Fruit fly (Drosophila melanogaster) whole organism, embryonic: ENCODE results near the gene Rift.

Source experiments
- Asciz ChIP-seq: fragments of 200-800 bp; sonication (Bioruptor generic); optimal IDR thresholded peaks from 2 replicates; lab custom pipeline; 2017; ENCODE audit warnings: missing biosample characterization, mild to moderate bottlenecking, missing genetic modification characterization, missing genetic modification reagents
- B-H1 ChIP-seq: fragments of 200-800 bp; sonication (Bioruptor generic); IDR thresholded peaks from 3 replicates; pipeline ENCODE4 v1.3.6; 2022; ENCODE audit warnings: missing biosample characterization, missing genetic modification characterization
- Bgb ChIP-seq: fragments of 200-800 bp; sonication (Bioruptor generic); IDR thresholded peaks from 2 replicates; pipeline ENCODE4 v1.3.6; 2022; ENCODE audit warnings: missing biosample characterization, missing genetic modification characterization; ENCODE audit not compliant: partially characterized antibody
- CG10959 ChIP-seq: fragments of 200-800 bp; sonication (Bioruptor generic); IDR thresholded peaks from 2 replicates; pipeline ENCODE4 v1.3.6; 2022; ENCODE audit warnings: missing biosample characterization, missing genetic modification characterization
- CG11504 ChIP-seq: fragments of 200-800 bp; sonication (Bioruptor generic); optimal IDR thresholded peaks from 3 replicates; lab custom pipeline; 2019; ENCODE audit warnings: missing biosample characterization, mild to moderate bottlenecking, missing genetic modification characterization, moderate library complexity
- CG12155 ChIP-seq: fragments of 200-800 bp; sonication (Bioruptor generic); optimal IDR thresholded peaks from 3 replicates; lab custom pipeline; 2016; ENCODE audit warnings: missing biosample characterization, missing genetic modification characterization
- CG12299 ChIP-seq: fragments of 200-800 bp; sonication (Bioruptor generic); optimal IDR thresholded peaks from 2 replicates; lab custom pipeline; 2018; ENCODE audit warnings: missing biosample characterization, mild to moderate bottlenecking, missing genetic modification characterization
- CG12744 ChIP-seq: fragments of 200-800 bp; sonication (Bioruptor generic); optimal IDR thresholded peaks from 2 replicates; lab custom pipeline; 2016; ENCODE audit warnings: missing biosample characterization, missing genetic modification characterization
- CG14050 ChIP-seq: fragments of 200-800 bp; sonication (Bioruptor generic); IDR thresholded peaks from 3 replicates; pipeline ENCODE4 v1.3.6; 2022; ENCODE audit warnings: missing biosample characterization, missing genetic modification characterization
- CG15514 ChIP-seq: fragments of 200-800 bp; sonication (Bioruptor generic); optimal IDR thresholded peaks from 3 replicates; lab custom pipeline; 2017; ENCODE audit warnings: missing biosample characterization, missing genetic modification characterization, mild to moderate bottlenecking, moderate library complexity, missing genetic modification reagents
- CG1603 ChIP-seq: fragments of 200-800 bp; sonication (Bioruptor generic); optimal IDR thresholded peaks from 2 replicates; lab custom pipeline; 2019; ENCODE audit warnings: missing biosample characterization, mild to moderate bottlenecking, missing genetic modification characterization, moderate library complexity
- CG1647 ChIP-seq: fragments of 200-800 bp; sonication (Bioruptor generic); optimal IDR thresholded peaks from 3 replicates; lab custom pipeline; 2016; ENCODE audit warnings: missing biosample characterization, missing genetic modification characterization
- CG16863 ChIP-seq: fragments of 200-800 bp; sonication (Bioruptor generic); optimal IDR thresholded peaks from 3 replicates; lab custom pipeline; 2016; ENCODE audit warnings: missing biosample characterization, missing genetic modification characterization
- CG17829 ChIP-seq: fragments of 200-800 bp; optimal IDR thresholded peaks from 2 replicates; lab custom pipeline; 2019; ENCODE audit warnings: missing biosample characterization, mild to moderate bottlenecking, missing genetic modification characterization, moderate library complexity
- CG30431 ChIP-seq: fragments of 200-800 bp; sonication (Bioruptor generic); optimal IDR thresholded peaks from 2 replicates; lab custom pipeline; 2017; ENCODE audit warnings: missing biosample characterization, missing genetic modification characterization
- CG33213 ChIP-seq: fragments of 200-800 bp; sonication (Bioruptor generic); optimal IDR thresholded peaks from 3 replicates; lab custom pipeline; 2016; ENCODE audit warnings: missing biosample characterization, missing genetic modification characterization
- CG33557 ChIP-seq: fragments of 200-800 bp; sonication (Bioruptor generic); optimal IDR thresholded peaks from 2 replicates; lab custom pipeline; 2019; ENCODE audit warnings: missing biosample characterization, mild to moderate bottlenecking, missing genetic modification characterization, moderate library complexity
- CG4282 ChIP-seq: fragments of 200-800 bp; sonication (Bioruptor generic); optimal IDR thresholded peaks from 2 replicates; lab custom pipeline; 2016; ENCODE audit warnings: missing biosample characterization, missing genetic modification characterization
- CG6175 ChIP-seq: fragments of 200-800 bp; sonication (Bioruptor generic); IDR thresholded peaks from 3 replicates; pipeline ENCODE4 v1.3.6; 2022; ENCODE audit warnings: missing biosample characterization, missing genetic modification characterization
- CG6654 ChIP-seq: fragments of 200-800 bp; sonication (Bioruptor generic); optimal IDR thresholded peaks from 2 replicates; lab custom pipeline; 2017; ENCODE audit warnings: missing biosample characterization, mild to moderate bottlenecking, missing genetic modification characterization
- CG6813 ChIP-seq: fragments of 200-800 bp; sonication (Bioruptor generic); optimal IDR thresholded peaks from 2 replicates; lab custom pipeline; 2017; ENCODE audit warnings: missing biosample characterization, missing genetic modification characterization, mild to moderate bottlenecking, moderate library complexity, missing genetic modification reagents
- CG7556 ChIP-seq: fragments of 200-800 bp; sonication (Bioruptor generic); optimal IDR thresholded peaks from 2 replicates; lab custom pipeline; 2017; ENCODE audit warnings: missing biosample characterization, mild to moderate bottlenecking, missing genetic modification characterization
- CG8924 ChIP-seq: fragments of 200-800 bp; optimal IDR thresholded peaks from 3 replicates; lab custom pipeline; 2019; ENCODE audit warnings: missing biosample characterization, mild to moderate bottlenecking, missing genetic modification characterization, moderate library complexity
- CoRest ChIP-seq: fragments of 200-800 bp; sonication (Bioruptor generic); optimal IDR thresholded peaks from 3 replicates; lab custom pipeline; 2018; ENCODE audit warnings: missing biosample characterization, mild to moderate bottlenecking, missing genetic modification characterization, moderate library complexity
- Dll ChIP-seq: fragments of 200-800 bp; sonication (Bioruptor generic); IDR thresholded peaks from 4 replicates; pipeline ENCODE4 v1.3.6; 2022; ENCODE audit warnings: missing biosample characterization, missing genetic modification characterization; ENCODE audit not compliant: partially characterized antibody
- Doc3 ChIP-seq: fragments of 200-800 bp; sonication (Bioruptor generic); IDR thresholded peaks from 3 replicates; pipeline ENCODE4 v1.3.6; 2022; ENCODE audit warnings: missing biosample characterization, missing genetic modification characterization; ENCODE audit not compliant: partially characterized antibody
- Dref ChIP-seq: fragments of 200-800 bp; sonication (Bioruptor generic); IDR thresholded peaks from 2 replicates; pipeline ENCODE4 v1.3.6; 2022; ENCODE audit warnings: missing biosample characterization, missing genetic modification characterization
- HmgZ ChIP-seq: fragments of 200-800 bp; sonication (Bioruptor generic); optimal IDR thresholded peaks from 2 replicates; lab custom pipeline; 2018; ENCODE audit warnings: missing biosample characterization, mild to moderate bottlenecking, missing genetic modification characterization
- Hr51 ChIP-seq, 2 experiments: fragments of 200-800 bp; sonication (Bioruptor generic); optimal IDR thresholded peaks; 2 replicates in 1 of 2; 3 replicates in 1 of 2; lab custom pipeline; 2016 to 2018; ENCODE audit warnings: missing biosample characterization in 2 of 2, missing genetic modification characterization in 2 of 2, mild to moderate bottlenecking in 1 of 2, moderate library complexity in 1 of 2
- Hsf ChIP-seq: fragments of 200-800 bp; sonication (Bioruptor generic); optimal IDR thresholded peaks from 3 replicates; lab custom pipeline; 2016; ENCODE audit warnings: missing biosample characterization, missing genetic modification characterization
- Kr ChIP-seq: fragments of 200-800 bp; sonication (Bioruptor generic); optimal IDR thresholded peaks from 2 replicates; lab custom pipeline; 2017; ENCODE audit warnings: missing biosample characterization, mild to moderate bottlenecking, missing genetic modification characterization
- MBD-R2 ChIP-seq: fragments of 200-800 bp; sonication (Bioruptor generic); IDR thresholded peaks from 2 replicates; pipeline ENCODE4 v1.3.6; 2022; ENCODE audit warnings: missing biosample characterization, missing genetic modification characterization
- Med ChIP-seq: fragments of 200-800 bp; sonication (Bioruptor generic); peaks from one replicate; lab custom pipeline; 2016; ENCODE audit warnings: missing biosample characterization, missing genetic modification characterization, mild to moderate bottlenecking, inconsistent platforms, moderate library complexity
- Pdp1 ChIP-seq, 2 experiments: fragments of 200-800 bp; sonication (Bioruptor generic); optimal IDR thresholded peaks; 3 replicates each; lab custom pipeline; 2016; ENCODE audit warnings: missing biosample characterization in 2 of 2, missing genetic modification characterization in 2 of 2, mild to moderate bottlenecking in 1 of 2, moderate library complexity in 1 of 2
- Sin3A ChIP-seq: fragments of >200 bp; optimal IDR thresholded peaks from 2 replicates; lab custom pipeline; 2018
- YL-1 ChIP-seq: fragments of 200-800 bp; sonication (Bioruptor generic); optimal IDR thresholded peaks from 3 replicates; lab custom pipeline; 2017; ENCODE audit warnings: missing biosample characterization, mild to moderate bottlenecking, missing genetic modification characterization
- chif ChIP-seq, 2 experiments: fragments of 200-800 bp; sonication (Bioruptor generic); optimal IDR thresholded peaks; 3 replicates each; lab custom pipeline; 2016; ENCODE audit warnings: missing biosample characterization in 2 of 2, missing genetic modification characterization in 2 of 2
- chinmo ChIP-seq: fragments of 200-800 bp; sonication (Bioruptor generic); IDR thresholded peaks from 4 replicates; pipeline ENCODE4 v1.3.6; 2022; ENCODE audit warnings: missing biosample characterization, missing genetic modification characterization; ENCODE audit not compliant: partially characterized antibody
- ftz-f1 ChIP-seq: fragments of 200-800 bp; sonication (Bioruptor generic); optimal IDR thresholded peaks from 2 replicates; lab custom pipeline; 2016; ENCODE audit warnings: missing biosample characterization, missing genetic modification characterization
- gt ChIP-seq: fragments of 200-800 bp; sonication (Bioruptor generic); IDR thresholded peaks from 2 replicates; pipeline ENCODE4 v1.3.6; 2022; ENCODE audit warnings: missing biosample characterization, missing genetic modification characterization
- ind ChIP-seq: fragments of 200-800 bp; sonication (Bioruptor generic); optimal IDR thresholded peaks from 3 replicates; lab custom pipeline; 2016; ENCODE audit warnings: missing biosample characterization, missing genetic modification characterization
- lbe ChIP-seq: fragments of 200-800 bp; sonication (Bioruptor generic); optimal IDR thresholded peaks from 2 replicates; lab custom pipeline; 2016; ENCODE audit warnings: missing biosample characterization, mild to moderate bottlenecking, missing genetic modification characterization
- nerfin-1 ChIP-seq: fragments of 200-800 bp; sonication (Bioruptor generic); optimal IDR thresholded peaks from 3 replicates; lab custom pipeline; 2019; ENCODE audit warnings: missing biosample characterization, mild to moderate bottlenecking, missing genetic modification characterization, moderate library complexity
- pho ChIP-seq: fragments of 200-800 bp; sonication (Bioruptor generic); optimal IDR thresholded peaks from 2 replicates; lab custom pipeline; 2016; ENCODE audit warnings: missing biosample characterization, missing genetic modification characterization
- pzg ChIP-seq: fragments of 200-800 bp; sonication (Bioruptor generic); optimal IDR thresholded peaks from 3 replicates; lab custom pipeline; 2018; ENCODE audit warnings: missing biosample characterization, mild to moderate bottlenecking, missing genetic modification characterization, moderate library complexity
- sens ChIP-seq: fragments of 200-800 bp; sonication (Bioruptor generic); peaks from one replicate; lab custom pipeline; 2016; ENCODE audit warnings: missing biosample characterization, missing genetic modification characterization
- seq ChIP-seq: fragments of 200-800 bp; sonication (Bioruptor generic); IDR thresholded peaks from 2 replicates; pipeline ENCODE4 v1.3.6; 2022; ENCODE audit warnings: missing biosample characterization, missing genetic modification characterization
- trem ChIP-seq: fragments of 200-800 bp; optimal IDR thresholded peaks from 3 replicates; lab custom pipeline; 2019; ENCODE audit warnings: missing biosample characterization, mild to moderate bottlenecking, missing genetic modification characterization, moderate library complexity
- wek ChIP-seq: fragments of 200-800 bp; sonication (Bioruptor generic); optimal IDR thresholded peaks from 3 replicates; lab custom pipeline; 2018; ENCODE audit warnings: missing biosample characterization, mild to moderate bottlenecking, missing genetic modification characterization, moderate library complexity

Gene Rift

dm6 chr3R:31771790-31772576 lies 38.0 kb downstream of the Rift start, which contains the start of the genes betaGlu and sip3 (continued):
- TF ChIP-seq CG16863 (GFP tag; lab: Kevin White, UChicago) (no peak), CG14050 (no peak), pzg (GFP tag; lab: Kevin White, UChicago) (peak; percentile 72), CG12155 (peak; percentile 13), chif (GFP tag; optimal IDR thresholded peaks at IDR 0.05; lab: Kevin White, UChicago) (no peak), CG4282 (GFP tag; lab: Kevin White, UChicago) (no peak), CG6175 (GFP tag; lab: Robert Waterston, UW) (no peak), nerfin-1 (no peak), lbe (GFP tag; lab: Kevin White, UChicago) (peak; percentile 59), CG17829 (tag; lab: Kevin White, UChicago) (peak; percentile 36), Hr51 (GFP tag; optimal IDR thresholded peaks at IDR 0.05; lab: Kevin White, UChicago) (no peak), CG8924 (tag; lab: Kevin White, UChicago) (peak; percentile 25), trem (tag; lab: Kevin White, UChicago) (peak; percentile 74), chinmo (GFP tag; lab: Robert Waterston, UW) (peak; percentile 65; the same call in 1 of the 4 replicates), B-H1 (GFP tag; lab: Robert Waterston, UW) (no peak), CG1647 (GFP tag; lab: Kevin White, UChicago) (no peak), Doc3 (GFP tag; lab: Robert Waterston, UW) (peak; percentile 82), MBD-R2 (peak; percentile 32), CG6654 (no peak), wek (no peak), Hsf (GFP tag; lab: Kevin White, UChicago) (peak; percentile 13), ind (GFP tag; lab: Kevin White, UChicago) (no peak), Asciz (no peak), Bgb (peak; percentile 92), HmgZ (tag; lab: Kevin White, UChicago) (peak; percentile 43), gt (GFP tag; lab: Robert Waterston, UW) (no peak), CG33557 (GFP tag; lab: Kevin White, UChicago) (peak; percentile 8), CG12299 (tag; lab: Kevin White, UChicago) (peak; percentile 23), Med (peak; percentile 83), Pdp1 (GFP tag; optimal IDR thresholded peaks at IDR 0.05; lab: Kevin White, UChicago) (peak in 1 of 2 experiments; percentile 80), Sin3A (lab: Kevin White, UChicago) (peak; percentile 27), CG7556 (GFP tag; lab: Kevin White, UChicago) (no peak), seq (GFP tag; lab: Robert Waterston, UW) (no peak; the same call in 1 of the 2 replicates), Kr (GFP tag; lab: Kevin White, UChicago) (no peak), CG6813 (GFP tag; lab: Kevin White, UChicago) (no peak), CG30431 (GFP tag; lab: Kevin White, UChicago) (no peak), CoRest (peak; percentile 39), pho (GFP tag; lab: Kevin White, UChicago) (peak; percentile 14), CG1603 (tag; lab: Kevin White, UChicago) (peak; percentile 40), CG12744 (GFP tag; lab: Kevin White, UChicago) (peak; percentile 27), CG10959 (no peak), CG33213 (GFP tag; lab: Kevin White, UChicago) (no peak), CG15514 (GFP tag; lab: Kevin White, UChicago) (peak; percentile 94), sens (GFP tag; lab: Kevin White, UChicago) (peak; percentile 83), Dll (peak; percentile 91), Dref (GFP tag; lab: Robert Waterston, UW) (peak; percentile 91), CG11504 (tag; lab: Kevin White, UChicago) (no peak), ftz-f1 (GFP tag; lab: Kevin White, UChicago) (peak; percentile 8), YL-1 (peak; percentile 73)
